Fruit fly (Drosophila melanogaster): ENCODE data around the gene CG9427.

CG9427 gene

dm6 chr3R:9598099-9598498 is 28.6 kb downstream of the CG9427 start (continued):
- TF ChIP-seq CG11247 (GFP tag; IDR thresholded peaks at IDR 0.05) (no peak), NfI (GFP tag; optimal IDR thresholded peaks at IDR 0.05) (peak; percentile 30), ci (GFP tag; IDR thresholded peaks at IDR 0.05) (peak; percentile 75; the same call in 2 of the 3 replicates), Spps (tag; optimal IDR thresholded peaks at IDR 0.05) (peak; percentile 62), fd102C (GFP tag; optimal IDR thresholded peaks at IDR 0.05) (no peak), Doc3 (GFP tag; IDR thresholded peaks at IDR 0.05; ENCODE audit: partially characterized antibody) (no peak), cg (GFP tag; optimal IDR thresholded peaks at IDR 0.05) (no peak), Chrac-16 (GFP tag; optimal IDR thresholded peaks at IDR 0.05) (peak; percentile 55), ems (GFP tag; optimal IDR thresholded peaks at IDR 0.05) (no peak), CG5180 (GFP tag; optimal IDR thresholded peaks at IDR 0.05) (no peak), disco-r (GFP tag; optimal IDR thresholded peaks at IDR 0.05) (no peak), CG16815 (GFP tag; optimal IDR thresholded peaks at IDR 0.05) (peak; percentile 40), amos (GFP tag; IDR thresholded peaks at IDR 0.05; ENCODE audit: partially characterized antibody) (no peak), tll (GFP tag; optimal IDR thresholded peaks at IDR 0.05) (no peak), jing (GFP tag; optimal IDR thresholded peaks at IDR 0.05) (peak; percentile 54), CG6689 (GFP tag; IDR thresholded peaks at IDR 0.05) (peak; percentile 24; the same call in 1 of the 2 replicates), CG5245 (GFP tag; optimal IDR thresholded peaks at IDR 0.05) (peak; percentile 59), CG32767 (GFP tag; IDR thresholded peaks at IDR 0.05) (no peak), sd (tag; optimal IDR thresholded peaks at IDR 0.05) (no peak), CG17612 (GFP tag; IDR thresholded peaks at IDR 0.05) (no peak), CG4328 (GFP tag; optimal IDR thresholded peaks at IDR 0.05) (no peak), CG1603 (tag; optimal IDR thresholded peaks at IDR 0.05) (peak; percentile 82), Side (GFP tag; optimal IDR thresholded peaks at IDR 0.05) (no peak), ap (GFP tag; IDR thresholded peaks at IDR 0.05) (no peak), CG9876 (GFP tag; optimal IDR thresholded peaks at IDR 0.05) (no peak), Scr (GFP tag; IDR thresholded peaks at IDR 0.05; ENCODE audit: partially characterized antibody) (no peak), CG13296 (GFP tag; optimal IDR thresholded peaks at IDR 0.05) (no peak), CG11398 (GFP tag; optimal IDR thresholded peaks at IDR 0.05) (no peak), ash1 (GFP tag; optimal IDR thresholded peaks at IDR 0.05) (no peak), jumu (GFP tag; optimal IDR thresholded peaks at IDR 0.05) (peak; percentile 50), CG2889 (GFP tag; IDR thresholded peaks at IDR 0.05) (no peak), CG8924 (tag; optimal IDR thresholded peaks at IDR 0.05) (peak; percentile 46), crp (GFP tag; optimal IDR thresholded peaks at IDR 0.05) (no peak), Taf1 (GFP tag; IDR thresholded peaks at IDR 0.05) (no peak), danr (GFP tag; IDR thresholded peaks at IDR 0.05) (no peak), CG2202 (tag; optimal IDR thresholded peaks at IDR 0.05) (peak; percentile 37), Hand (GFP tag; optimal IDR thresholded peaks at IDR 0.05) (no peak), tup (GFP tag; optimal IDR thresholded peaks at IDR 0.05) (no peak), CG6854 (GFP tag; optimal IDR thresholded peaks at IDR 0.05) (no peak), TFAM (GFP tag; optimal IDR thresholded peaks at IDR 0.05) (no peak), BEAF-32 (GFP tag; optimal IDR thresholded peaks at IDR 0.05) (no peak), CG17912 (GFP tag; optimal IDR thresholded peaks at IDR 0.05) (no peak), CG6254 (GFP tag; optimal IDR thresholded peaks at IDR 0.05) (peak; percentile 50), Abd-B (GFP tag; optimal IDR thresholded peaks at IDR 0.05) (peak; percentile 38), CTCF (GFP tag; optimal IDR thresholded peaks at IDR 0.05) (no peak), unc-4 (GFP tag; IDR thresholded peaks at IDR 0.05; ENCODE audit: partially characterized antibody) (no peak), Rfx (GFP tag; IDR thresholded peaks at IDR 0.05) (no peak), CG11456 (GFP tag; IDR thresholded peaks at IDR 0.05) (peak; percentile 8; the same call in 1 of the 3 replicates), CG10543 (GFP tag; optimal IDR thresholded peaks at IDR 0.05) (no peak), CG12659 (GFP tag; optimal IDR thresholded peaks at IDR 0.05) (peak; percentile 14), Adf1 (GFP tag; IDR thresholded peaks at IDR 0.05) (no peak)

Data from whole organism, embryonic.